Worm (Caenorhabditis elegans): ENCODE data around the gene folt-2.

- no peak for TF ChIP-seq sma-3 (GFP tag; optimal IDR thresholded peaks at IDR 0.05)
- no peak for TF ChIP-seq elt-1 (tag; optimal IDR thresholded peaks at IDR 0.05)
- TF ChIP-seq lsy-2 (tag; optimal IDR thresholded peaks at IDR 0.05) = no peak
- TF ChIP-seq aly-2 (tag; optimal IDR thresholded peaks at IDR 0.05) = no peak
- no peak for TF ChIP-seq lin-13 (GFP tag; optimal IDR thresholded peaks at IDR 0.05)
- no peak for TF ChIP-seq mbf-1 (tag; optimal IDR thresholded peaks at IDR 0.05)
- TF ChIP-seq unc-62 (GFP tag; optimal IDR thresholded peaks at IDR 0.05) = no peak
- TF ChIP-seq C34F6.9 (tag; optimal IDR thresholded peaks at IDR 0.05) = no peak
- no peak for TF ChIP-seq egl-27 (tag; optimal IDR thresholded peaks at IDR 0.05)
- no peak for TF ChIP-seq skn-1 (tag; optimal IDR thresholded peaks at IDR 0.05)
- TF ChIP-seq nhr-21 (tag; optimal IDR thresholded peaks at IDR 0.05) = no peak
These were observed 26.3 kb downstream of the folt-2 start, which contains the start of gene ugt-53 for ce11 chrV:2849071-2849470.

Measured in whole organism, L2 larva.